Worm (Caenorhabditis elegans) whole organism, dauer: ENCODE measurements around the gene C24H10.2.

Experiments
- unc-62 ChIP-seq: sonication (generic microtip); optimal IDR thresholded peaks from 2 replicates; lab custom pipeline; 2017; ENCODE audit warnings: missing biosample characterization, missing genetic modification reagents, missing genetic modification characterization

Gene C24H10.2

ce11 chrX:5060756-5061155 lies 3.6 kb upstream of the C24H10.2 start, which contains the start of gene C24H10.3:
C24H10.3 (plus strand) TSS chrX:5061056.
- TF ChIP-seq unc-62 (GFP tag; lab: Kevin White, UChicago), result no peak

ce11 chrX:5061763-5062162 lies 2.6 kb upstream of the C24H10.2 start:
- no peak for TF ChIP-seq unc-62 (GFP tag; lab: Kevin White, UChicago)

ce11 chrX:5066570-5066969 lies 2.2 kb downstream of the C24H10.2 start:
- no peak for TF ChIP-seq unc-62 (GFP tag; lab: Kevin White, UChicago)

ce11 chrX:5067796-5068195 lies 3.4 kb downstream of the C24H10.2 start, which contains the start of gene clc-7:
clc-7 (plus strand) TSS chrX:5068096.
- TF ChIP-seq unc-62 (GFP tag; lab: Kevin White, UChicago), result no peak

ce11 chrX:5071025-5071424 lies 6.6 kb downstream of the C24H10.2 start:
- no peak for TF ChIP-seq unc-62 (GFP tag; lab: Kevin White, UChicago)

ce11 chrX:5073895-5074294 lies 9.5 kb downstream of the C24H10.2 start:
- no peak for TF ChIP-seq unc-62 (GFP tag; lab: Kevin White, UChicago)

- no peak for TF ChIP-seq unc-62 (GFP tag; lab: Kevin White, UChicago)
Measured at ce11 chrX:5075538-5075937, 11.1 kb downstream of the C24H10.2 start.

- no peak for TF ChIP-seq unc-62 (GFP tag; lab: Kevin White, UChicago)
Measured at ce11 chrX:5077696-5078343, 13.4 kb downstream of the C24H10.2 start, which contains the start of gene cal-5. cal-5 (minus strand) TSS chrX:5077961.

ce11 chrX:5079297-5079696 lies 14.9 kb downstream of the C24H10.2 start:
- no peak for TF ChIP-seq unc-62 (GFP tag; lab: Kevin White, UChicago)

ce11 chrX:5084080-5084479 lies 19.7 kb downstream of the C24H10.2 start:
- no peak for TF ChIP-seq unc-62 (GFP tag; lab: Kevin White, UChicago)

ce11 chrX:5084495-5084894 lies 20.1 kb downstream of the C24H10.2 start, which contains the start of gene ets-5:
ets-5 (minus strand) TSS chrX:5084526.
- TF ChIP-seq unc-62 (GFP tag; lab: Kevin White, UChicago), result no peak

ce11 chrX:5085465-5085864 lies 21.1 kb downstream of the C24H10.2 start:
- no peak for TF ChIP-seq unc-62 (GFP tag; lab: Kevin White, UChicago)

- TF ChIP-seq unc-62 (GFP tag; lab: Kevin White, UChicago), result no peak
Measured at ce11 chrX:5086212-5086611, 21.8 kb downstream of the C24H10.2 start.

- no peak for TF ChIP-seq unc-62 (GFP tag; lab: Kevin White, UChicago)
Measured at ce11 chrX:5087366-5087891, 23.0 kb downstream of the C24H10.2 start, which contains the start of gene pnk-4. pnk-4 (plus strand) TSS chrX:5087841.

- TF ChIP-seq unc-62 (GFP tag; lab: Kevin White, UChicago), result no peak
Measured at ce11 chrX:5093997-5094396, 29.6 kb downstream of the C24H10.2 start.

- no peak for TF ChIP-seq unc-62 (GFP tag; lab: Kevin White, UChicago)
Measured at ce11 chrX:5096967-5097366, 32.6 kb downstream of the C24H10.2 start, which contains the start of gene acn-1. acn-1 (minus strand) TSS chrX:5097067.

- no peak for TF ChIP-seq unc-62 (GFP tag; lab: Kevin White, UChicago)
Measured at ce11 chrX:5098935-5099334, 34.5 kb downstream of the C24H10.2 start.
